Fruit fly (Drosophila melanogaster): ENCODE measurements around the gene CG15478.

Gene CG15478

DNA sequence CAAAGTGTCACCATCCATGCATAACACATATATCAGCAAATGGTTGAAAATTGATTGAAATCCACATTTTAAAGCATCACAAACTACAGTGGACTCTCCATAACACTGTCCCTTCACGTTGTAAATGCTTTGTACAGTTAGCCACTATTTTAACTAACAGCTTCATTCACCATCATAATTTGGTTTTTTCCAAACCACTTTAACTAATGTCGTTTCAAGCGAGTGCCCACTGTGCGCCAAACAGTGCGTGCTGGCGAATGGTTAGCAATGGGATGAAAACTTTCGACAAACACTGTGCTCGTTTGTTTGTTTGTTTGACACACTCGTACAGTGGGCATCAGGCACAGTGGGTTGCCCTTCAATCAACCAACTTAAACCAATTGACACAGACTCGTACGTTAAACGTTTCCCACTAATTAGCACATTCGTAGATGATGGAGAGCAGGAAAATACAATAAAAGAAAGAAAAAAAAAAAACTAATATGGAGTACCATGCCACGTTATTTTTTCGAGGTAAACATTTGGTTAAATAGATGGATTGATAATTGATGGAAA lies 17.4 kb downstream of the CG15478 start (continued):
- peak; percentile 68 for TF ChIP-seq psq (GFP tag; optimal IDR thresholded peaks at IDR 0.05)
- TF ChIP-seq da (GFP tag; optimal IDR thresholded peaks at IDR 0.05): peak; percentile 77
- TF ChIP-seq CG1529 (GFP tag; optimal IDR thresholded peaks at IDR 0.05): peak; percentile 73
- TF ChIP-seq CG12155 (GFP tag; optimal IDR thresholded peaks at IDR 0.05): peak; percentile 92
- TF ChIP-seq vfl (GFP tag; optimal IDR thresholded peaks at IDR 0.05): peak; percentile 78
- TF ChIP-seq CG10565 (GFP tag; optimal IDR thresholded peaks at IDR 0.05): peak; percentile 54
- TF ChIP-seq Ets65A (GFP tag): peak; percentile 99
- TF ChIP-seq Hr78 (GFP tag; optimal IDR thresholded peaks at IDR 0.05): peak in 1 of 2 experiments; percentile 64
- TF ChIP-seq gsb-n (tag; optimal IDR thresholded peaks at IDR 0.05): peak; percentile 76
- peak; percentile 59 for TF ChIP-seq Deaf1 (tag; optimal IDR thresholded peaks at IDR 0.05)
- TF ChIP-seq CG4424 (GFP tag; optimal IDR thresholded peaks at IDR 0.05): peak; percentile 89
- TF ChIP-seq CG31388 (GFP tag; optimal IDR thresholded peaks at IDR 0.05): peak; percentile 86
- peak; percentile 85 for TF ChIP-seq kah (GFP tag; optimal IDR thresholded peaks at IDR 0.05)
- no peak for TF ChIP-seq tna (GFP tag; IDR thresholded peaks at IDR 0.05; ENCODE audit: partially characterized antibody)
- TF ChIP-seq mld (GFP tag; IDR thresholded peaks at IDR 0.05; ENCODE audit: partially characterized antibody): no peak
- TF ChIP-seq CG13624 (GFP tag; optimal IDR thresholded peaks at IDR 0.05): peak; percentile 94
- TF ChIP-seq gcm2 (GFP tag; optimal IDR thresholded peaks at IDR 0.05): peak; percentile 82
- TF ChIP-seq CG14050 (GFP tag; IDR thresholded peaks at IDR 0.05): peak; percentile 91
- TF ChIP-seq cwo (GFP tag; optimal IDR thresholded peaks at IDR 0.05): peak; percentile 85
- peak; percentile 74 for TF ChIP-seq CG15601 (tag; optimal IDR thresholded peaks at IDR 0.05)
- TF ChIP-seq CG17186 (GFP tag; optimal IDR thresholded peaks at IDR 0.05): peak; percentile 54
- peak; percentile 76 for TF ChIP-seq CG13775 (GFP tag; optimal IDR thresholded peaks at IDR 0.05)
- TF ChIP-seq Spps (tag; optimal IDR thresholded peaks at IDR 0.05): peak; percentile 25
- peak; percentile 70 for TF ChIP-seq CG31365 (tag; optimal IDR thresholded peaks at IDR 0.05)
- TF ChIP-seq slou (GFP tag; optimal IDR thresholded peaks at IDR 0.05): peak; percentile 81
- peak; percentile 70 for TF ChIP-seq ham (GFP tag; IDR thresholded peaks at IDR 0.05)
- peak; percentile 89 for TF ChIP-seq phol (tag; optimal IDR thresholded peaks at IDR 0.05)
- TF ChIP-seq CG4328 (GFP tag; optimal IDR thresholded peaks at IDR 0.05): peak; percentile 80
- no peak for TF ChIP-seq Hr39 (optimal IDR thresholded peaks at IDR 0.05)
- peak; percentile 74 for TF ChIP-seq CG3407 (GFP tag; optimal IDR thresholded peaks at IDR 0.05)
- TF ChIP-seq ranshi (GFP tag; IDR thresholded peaks at IDR 0.05): peak; percentile 95
- peak; percentile 94 for TF ChIP-seq CG7786 (GFP tag; optimal IDR thresholded peaks at IDR 0.05)
- peak; percentile 86 for TF ChIP-seq CG18476 (GFP tag; optimal IDR thresholded peaks at IDR 0.05)
- peak; percentile 94 for TF ChIP-seq HmgZ (tag; optimal IDR thresholded peaks at IDR 0.05)
- TF ChIP-seq row (GFP tag; IDR thresholded peaks at IDR 0.05): peak; percentile 96
- TF ChIP-seq CG5245 (GFP tag; optimal IDR thresholded peaks at IDR 0.05): peak; percentile 87
- peak; percentile 46 for TF ChIP-seq CTCF (GFP tag; optimal IDR thresholded peaks at IDR 0.05)
- peak; percentile 80 for TF ChIP-seq CG17568 (GFP tag; optimal IDR thresholded peaks at IDR 0.05)
- TF ChIP-seq lola (GFP tag; optimal IDR thresholded peaks at IDR 0.05): peak in 1 of 3 experiments; percentile 46
- TF ChIP-seq ssp (GFP tag; IDR thresholded peaks at IDR 0.05): peak; percentile 84
- peak; percentile 82 for TF ChIP-seq Mad (GFP tag; optimal IDR thresholded peaks at IDR 0.05)
- TF ChIP-seq amos (GFP tag; IDR thresholded peaks at IDR 0.05; ENCODE audit: partially characterized antibody): no peak
- peak; percentile 87 for TF ChIP-seq Fer2 (tag; optimal IDR thresholded peaks at IDR 0.05)
- peak; percentile 80 for TF ChIP-seq D19B (GFP tag; optimal IDR thresholded peaks at IDR 0.05)
- TF ChIP-seq CG13296 (GFP tag; optimal IDR thresholded peaks at IDR 0.05): peak; percentile 91
- peak in 1 of 2 experiments; percentile 49 for TF ChIP-seq crp (GFP tag; optimal IDR thresholded peaks at IDR 0.05)
- TF ChIP-seq disco-r (GFP tag; optimal IDR thresholded peaks at IDR 0.05): peak; percentile 83
- peak; percentile 88 for TF ChIP-seq CG3726 (GFP tag; IDR thresholded peaks at IDR 0.05)
- TF ChIP-seq CG18619 (GFP tag; optimal IDR thresholded peaks at IDR 0.05): peak; percentile 90
- peak; percentile 87 for TF ChIP-seq CG17361 (GFP tag; IDR thresholded peaks at IDR 0.05)

Measured in whole organism, embryonic.